Fruit fly (Drosophila melanogaster) whole organism, embryonic: ENCODE results near the gene hiro.

ENCODE experiments used
- Abd-B ChIP-seq: fragments of 200-800 bp; sonication (Bioruptor generic); optimal IDR thresholded peaks from 2 replicates; lab custom pipeline; 2018; ENCODE audit warnings: missing biosample characterization, mild to moderate bottlenecking, missing genetic modification characterization, moderate library complexity
- Ada2b ChIP-seq: fragments of 200-800 bp; sonication (Bioruptor generic); IDR thresholded peaks from 2 replicates; pipeline ENCODE4 v1.3.6; 2022; ENCODE audit warnings: missing biosample characterization, missing genetic modification characterization
- Awh ChIP-seq: fragments of 200-800 bp; sonication (Bioruptor generic); IDR thresholded peaks from 2 replicates; pipeline ENCODE4, ENCODE4 v1.3.6; 2022; ENCODE audit warnings: missing biosample characterization, missing genetic modification characterization
- CG10147 ChIP-seq: fragments of 200-800 bp; sonication (Bioruptor generic); optimal IDR thresholded peaks from 2 replicates; lab custom pipeline; 2019; ENCODE audit warnings: missing biosample characterization, mild to moderate bottlenecking, missing genetic modification characterization, moderate library complexity
- CG12769 ChIP-seq: fragments of 200-800 bp; sonication (Bioruptor generic); optimal IDR thresholded peaks from 2 replicates; lab custom pipeline; 2019; ENCODE audit warnings: missing biosample characterization, mild to moderate bottlenecking, missing genetic modification characterization, moderate library complexity
- CG14667 ChIP-seq: fragments of 200-800 bp; sonication (Bioruptor generic); IDR thresholded peaks from 2 replicates; pipeline ENCODE4 v1.3.6; 2022; ENCODE audit warnings: missing biosample characterization, missing genetic modification characterization
- CG15011 ChIP-seq: fragments of 200-800 bp; sonication (Bioruptor generic); optimal IDR thresholded peaks from 3 replicates; lab custom pipeline; 2018; ENCODE audit warnings: missing biosample characterization, mild to moderate bottlenecking, missing genetic modification characterization
- CG15479 ChIP-seq: fragments of 200-800 bp; sonication (Bioruptor generic); optimal IDR thresholded peaks from 3 replicates; lab custom pipeline; 2019; ENCODE audit warnings: missing biosample characterization, mild to moderate bottlenecking, missing genetic modification characterization, moderate library complexity
- CG1647 ChIP-seq: fragments of 200-800 bp; sonication (Bioruptor generic); optimal IDR thresholded peaks from 3 replicates; lab custom pipeline; 2016; ENCODE audit warnings: missing biosample characterization, missing genetic modification characterization
- CG17829 ChIP-seq: fragments of 200-800 bp; optimal IDR thresholded peaks from 2 replicates; lab custom pipeline; 2019; ENCODE audit warnings: missing biosample characterization, mild to moderate bottlenecking, missing genetic modification characterization, moderate library complexity
- CG18619 ChIP-seq: fragments of 200-800 bp; sonication (Bioruptor generic); optimal IDR thresholded peaks from 3 replicates; lab custom pipeline; 2017; ENCODE audit warnings: missing biosample characterization, mild to moderate bottlenecking, missing genetic modification characterization
- CG18764 ChIP-seq: fragments of 200-800 bp; sonication (Bioruptor generic); optimal IDR thresholded peaks from 3 replicates; lab custom pipeline; 2016; ENCODE audit warnings: missing biosample characterization, missing genetic modification characterization
- CG2889 ChIP-seq: fragments of 200-800 bp; sonication (Bioruptor generic); IDR thresholded peaks from 3 replicates; pipeline ENCODE4 v1.3.6; 2022; ENCODE audit warnings: missing biosample characterization, missing genetic modification characterization
- CG30431 ChIP-seq: fragments of 200-800 bp; sonication (Bioruptor generic); optimal IDR thresholded peaks from 2 replicates; lab custom pipeline; 2017; ENCODE audit warnings: missing biosample characterization, missing genetic modification characterization
- CG31365 ChIP-seq: fragments of 200-800 bp; sonication (Bioruptor generic); optimal IDR thresholded peaks from 2 replicates; lab custom pipeline; 2018; ENCODE audit warnings: missing biosample characterization, mild to moderate bottlenecking, missing genetic modification characterization
- CG32772 ChIP-seq: fragments of 200-800 bp; sonication (Bioruptor generic); IDR thresholded peaks from 2 replicates; pipeline ENCODE4 v1.3.6; 2022; ENCODE audit warnings: missing biosample characterization, missing genetic modification characterization
- CG33213 ChIP-seq: fragments of 200-800 bp; sonication (Bioruptor generic); optimal IDR thresholded peaks from 3 replicates; lab custom pipeline; 2016; ENCODE audit warnings: missing biosample characterization, missing genetic modification characterization
- CG3838 ChIP-seq: fragments of 200-800 bp; sonication (Bioruptor generic); optimal IDR thresholded peaks from 3 replicates; lab custom pipeline; 2016; ENCODE audit warnings: missing biosample characterization, missing genetic modification characterization
- CG4707 ChIP-seq: fragments of 200-800 bp; sonication (Bioruptor generic); optimal IDR thresholded peaks from 2 replicates; lab custom pipeline; 2018; ENCODE audit warnings: missing biosample characterization, mild to moderate bottlenecking, missing genetic modification characterization, moderate library complexity
- CG6765 ChIP-seq: fragments of 200-800 bp; sonication (Bioruptor generic); optimal IDR thresholded peaks from 3 replicates; lab custom pipeline; 2017; ENCODE audit warnings: missing biosample characterization, mild to moderate bottlenecking, missing genetic modification characterization
- CG7839 ChIP-seq: fragments of 200-800 bp; sonication (Bioruptor generic); optimal IDR thresholded peaks from 3 replicates; lab custom pipeline; 2018; ENCODE audit warnings: missing biosample characterization, mild to moderate bottlenecking, missing genetic modification characterization, moderate library complexity
- CG7928 ChIP-seq: fragments of 200-800 bp; sonication (Bioruptor generic); optimal IDR thresholded peaks from 2 replicates; lab custom pipeline; 2017; ENCODE audit warnings: missing biosample characterization, mild to moderate bottlenecking, missing genetic modification characterization
- CG7987 ChIP-seq: fragments of 200-800 bp; sonication (Bioruptor generic); optimal IDR thresholded peaks from 2 replicates; lab custom pipeline; 2018; ENCODE audit warnings: missing biosample characterization, mild to moderate bottlenecking, missing genetic modification characterization, moderate library complexity
- CG8924 ChIP-seq: fragments of 200-800 bp; optimal IDR thresholded peaks from 3 replicates; lab custom pipeline; 2019; ENCODE audit warnings: missing biosample characterization, mild to moderate bottlenecking, missing genetic modification characterization, moderate library complexity
- Camta ChIP-seq: fragments of 200-800 bp; sonication (Bioruptor generic); optimal IDR thresholded peaks from 2 replicates; lab custom pipeline; 2016; ENCODE audit warnings: missing biosample characterization, missing genetic modification characterization
- CoRest ChIP-seq: fragments of 200-800 bp; sonication (Bioruptor generic); optimal IDR thresholded peaks from 3 replicates; lab custom pipeline; 2018; ENCODE audit warnings: missing biosample characterization, mild to moderate bottlenecking, missing genetic modification characterization, moderate library complexity
- Dad ChIP-seq: fragments of 200-800 bp; sonication (Bioruptor generic); optimal IDR thresholded peaks from 3 replicates; lab custom pipeline; 2016; ENCODE audit warnings: missing biosample characterization, missing genetic modification characterization
- Fer3 ChIP-seq: fragments of 200-800 bp; sonication (Bioruptor generic); optimal IDR thresholded peaks from 2 replicates; lab custom pipeline; 2018; ENCODE audit warnings: missing biosample characterization, mild to moderate bottlenecking, missing genetic modification characterization, moderate library complexity
- HHEX ChIP-seq: fragments of 200-800 bp; sonication (Bioruptor generic); optimal IDR thresholded peaks from 3 replicates; lab custom pipeline; 2017; ENCODE audit warnings: missing biosample characterization, mild to moderate bottlenecking, missing genetic modification characterization, missing genetic modification reagents
- Hr39 ChIP-seq: fragments of >200 bp; optimal IDR thresholded peaks from 2 replicates; lab custom pipeline; 2017
- MESR4 ChIP-seq: fragments of 200-800 bp; sonication (Bioruptor generic); optimal IDR thresholded peaks from 2 replicates; lab custom pipeline; 2018; ENCODE audit warnings: missing biosample characterization, mild to moderate bottlenecking, missing genetic modification characterization, moderate library complexity
- Myb ChIP-seq: fragments of 200-800 bp; sonication (Bioruptor generic); optimal IDR thresholded peaks from 2 replicates; lab custom pipeline; 2016; ENCODE audit warnings: missing biosample characterization, missing genetic modification characterization
- NC2β ChIP-seq: fragments of 200-800 bp; sonication (Bioruptor generic); optimal IDR thresholded peaks from 2 replicates; lab custom pipeline; 2016; ENCODE audit warnings: missing biosample characterization, missing genetic modification characterization
- NK7.1 ChIP-seq: fragments of 200-800 bp; sonication (Bioruptor generic); optimal IDR thresholded peaks from 3 replicates; lab custom pipeline; 2016; ENCODE audit warnings: missing biosample characterization, missing genetic modification characterization
- Oli ChIP-seq: fragments of 200-800 bp; sonication (Bioruptor generic); optimal IDR thresholded peaks from 2 replicates; lab custom pipeline; 2018; ENCODE audit warnings: missing biosample characterization, mild to moderate bottlenecking, missing genetic modification characterization, moderate library complexity
- Sry-β ChIP-seq: fragments of 200-800 bp; sonication (Bioruptor generic); optimal IDR thresholded peaks from 2 replicates; lab custom pipeline; 2018; ENCODE audit warnings: missing biosample characterization, mild to moderate bottlenecking, missing genetic modification characterization, moderate library complexity
- Vsx1 ChIP-seq: fragments of 200-800 bp; sonication (Bioruptor generic); optimal IDR thresholded peaks from 2 replicates; lab custom pipeline; 2017; ENCODE audit warnings: missing biosample characterization, mild to moderate bottlenecking, missing genetic modification characterization, missing genetic modification reagents
- cad ChIP-seq: fragments of >200 bp; optimal IDR thresholded peaks from 2 replicates; lab custom pipeline; 2017; ENCODE audit warnings: missing biosample characterization, missing genetic modification characterization
- crp ChIP-seq, 2 experiments: fragments of 200-800 bp; sonication (Bioruptor generic); optimal IDR thresholded peaks; 2 replicates in 1 of 2; 3 replicates in 1 of 2; lab custom pipeline; 2017; ENCODE audit warnings: missing biosample characterization in 2 of 2, missing genetic modification characterization in 2 of 2, mild to moderate bottlenecking in 1 of 2, moderate library complexity in 1 of 2
- dimm ChIP-seq: fragments of 200-800 bp; sonication (Bioruptor generic); IDR thresholded peaks from 2 replicates; pipeline ENCODE4 v1.3.6; 2022; ENCODE audit warnings: missing biosample characterization, missing genetic modification characterization
- ems ChIP-seq: fragments of 200-800 bp; sonication (Bioruptor generic); optimal IDR thresholded peaks from 3 replicates; lab custom pipeline; 2016; ENCODE audit warnings: missing biosample characterization, missing genetic modification characterization
- fd64A ChIP-seq: fragments of 200-800 bp; sonication (Bioruptor generic); optimal IDR thresholded peaks from 3 replicates; lab custom pipeline; 2018; ENCODE audit warnings: missing biosample characterization, mild to moderate bottlenecking, missing genetic modification characterization
- fru ChIP-seq: fragments of >200 bp; optimal IDR thresholded peaks from 2 replicates; lab custom pipeline; 2017
- knrl ChIP-seq: fragments of 200-800 bp; sonication (Bioruptor generic); IDR thresholded peaks from 3 replicates; pipeline ENCODE4 v1.3.6; 2022; ENCODE audit warnings: missing biosample characterization, missing genetic modification characterization; ENCODE audit not compliant: partially characterized antibody
- pfk ChIP-seq: fragments of 200-800 bp; sonication (Bioruptor generic); optimal IDR thresholded peaks from 2 replicates; lab custom pipeline; 2018; ENCODE audit warnings: missing biosample characterization, mild to moderate bottlenecking, missing genetic modification characterization, moderate library complexity
- pnt ChIP-seq: fragments of 200-800 bp; sonication (Bioruptor generic); optimal IDR thresholded peaks from 3 replicates; lab custom pipeline; 2016; ENCODE audit warnings: missing biosample characterization, missing genetic modification characterization
- rib ChIP-seq: fragments of 200-800 bp; sonication (Bioruptor generic); IDR thresholded peaks from 2 replicates; pipeline ENCODE4 v1.3.6; 2022; ENCODE audit warnings: missing biosample characterization, missing genetic modification characterization
- sna ChIP-seq: fragments of 200-800 bp; sonication (Bioruptor generic); IDR thresholded peaks from 2 replicates; pipeline ENCODE4 v1.3.6; 2022; ENCODE audit warnings: missing biosample characterization, missing genetic modification characterization; ENCODE audit not compliant: partially characterized antibody
- sob ChIP-seq: fragments of 200-800 bp; sonication (Bioruptor generic); IDR thresholded peaks from 2 replicates; pipeline ENCODE4 v1.3.6; 2022; ENCODE audit warnings: missing biosample characterization, missing genetic modification characterization
- tna ChIP-seq: fragments of 200-800 bp; sonication (Bioruptor generic); IDR thresholded peaks from 2 replicates; pipeline ENCODE4 v1.3.6; 2022; ENCODE audit warnings: missing biosample characterization, missing genetic modification characterization; ENCODE audit not compliant: partially characterized antibody
- vfl ChIP-seq: fragments of 200-800 bp; sonication (Bioruptor generic); optimal IDR thresholded peaks from 2 replicates; lab custom pipeline; 2016; ENCODE audit warnings: missing biosample characterization, missing genetic modification characterization
- yki ChIP-seq: fragments of >200 bp; optimal IDR thresholded peaks from 3 replicates; lab custom pipeline; 2018

The hiro gene

DNA sequence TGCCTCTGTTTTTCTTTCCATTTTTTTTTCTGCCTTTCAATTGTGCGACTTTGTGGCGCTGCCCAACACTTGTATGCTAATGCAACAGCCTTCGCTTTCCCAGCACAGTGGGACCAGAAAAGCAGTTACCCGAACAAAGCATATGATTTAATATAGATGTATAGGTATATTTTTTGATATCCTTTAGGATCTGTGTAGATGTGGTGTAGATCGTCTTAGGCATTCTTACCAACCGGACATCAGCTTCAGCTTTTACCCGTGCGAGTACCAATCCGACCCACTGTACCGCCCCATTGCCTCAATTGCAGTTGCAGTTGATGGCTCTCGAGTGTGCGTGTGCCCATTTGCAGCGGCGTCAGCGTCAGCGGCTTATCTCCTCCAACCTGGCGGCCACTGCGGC lies 51.3 kb downstream of the hiro start (continued):
- TF ChIP-seq Myb (GFP tag; lab: Kevin White, UChicago) (peak; percentile 2), Hr39 (no peak), cad (no peak), CG7928 (no peak), yki (lab: Kevin White, UChicago) (no peak), MESR4 (GFP tag; lab: Kevin White, UChicago) (no peak), CG18764 (GFP tag; lab: Kevin White, UChicago) (peak; percentile 16), Dad (GFP tag; lab: Kevin White, UChicago) (peak; percentile 62), CG7987 (no peak), dimm (GFP tag; lab: Robert Waterston, UW) (no peak), ems (GFP tag; lab: Kevin White, UChicago) (peak; percentile 35), crp (GFP tag; optimal IDR thresholded peaks at IDR 0.05; lab: Kevin White, UChicago) (peak in 1 of 2 experiments; percentile 19), CG30431 (GFP tag; lab: Kevin White, UChicago) (peak; percentile 59), NC2β (peak; percentile 64), HHEX (GFP tag; lab: Kevin White, UChicago) (peak; percentile 6), NK7.1 (GFP tag; lab: Kevin White, UChicago) (no peak), Ada2b (GFP tag; lab: Robert Waterston, UW) (peak; percentile 69), CG18619 (GFP tag; lab: Kevin White, UChicago) (peak; percentile 40), CoRest (tag; lab: Kevin White, UChicago) (peak; percentile 51), CG8924 (peak; percentile 40), Camta (GFP tag; lab: Kevin White, UChicago) (peak; percentile 16), CG7839 (tag; lab: Kevin White, UChicago) (peak; percentile 68), Vsx1 (GFP tag; lab: Kevin White, UChicago) (no peak), Abd-B (peak; percentile 15), CG10147 (GFP tag; lab: Kevin White, UChicago) (no peak), rib (no peak), Oli (tag; lab: Kevin White, UChicago) (peak; percentile 79), vfl (GFP tag; lab: Kevin White, UChicago) (no peak), pnt (peak; percentile 20), sob (GFP tag; lab: Robert Waterston, UW) (peak; percentile 21; the same call in 1 of the 2 replicates), CG15479 (GFP tag; lab: Kevin White, UChicago) (no peak), sna (GFP tag; lab: Robert Waterston, UW) (no peak), CG33213 (GFP tag; lab: Kevin White, UChicago) (peak; percentile 33), fru (no peak), CG31365 (tag; lab: Kevin White, UChicago) (no peak), fd64A (peak; percentile 47), CG14667 (GFP tag; lab: Robert Waterston, UW) (peak; percentile 69), Awh (GFP tag; lab: Robert Waterston, UW) (peak; percentile 74), CG1647 (no peak), Fer3 (tag; lab: Kevin White, UChicago) (no peak), CG15011 (GFP tag; lab: Kevin White, UChicago) (no peak), CG6765 (GFP tag; lab: Kevin White, UChicago) (no peak), Sry-β (GFP tag; lab: Kevin White, UChicago) (no peak), CG4707 (peak; percentile 92), CG32772 (GFP tag; lab: Robert Waterston, UW) (peak; percentile 74), pfk (GFP tag; lab: Kevin White, UChicago) (no peak), knrl (GFP tag; lab: Robert Waterston, UW) (no peak), CG12769 (tag; lab: Kevin White, UChicago) (peak; percentile 53), CG17829 (peak; percentile 72), CG3838 (peak; percentile 20), CG2889 (GFP tag; lab: Robert Waterston, UW) (no peak), tna (no peak)
